Worm (Caenorhabditis elegans) whole organism, early embryonic: ENCODE results near the gene dpy-1.

Experiments used
- aly-1 ChIP-seq: sonication (generic microtip); optimal IDR thresholded peaks from 2 replicates; lab custom pipeline; 2016; ENCODE audit warnings: missing genetic modification characterization, missing compliant biosample characterization
- ama-1 ChIP-seq: fragments of 150-350 bp; optimal IDR thresholded peaks from 2 replicates; lab custom pipeline; 2014
- ceh-13 ChIP-seq: fragments of 200-800 bp; sonication (Bioruptor generic); optimal IDR thresholded peaks from 2 replicates; lab custom pipeline; 2018; ENCODE audit warnings: mild to moderate bottlenecking, missing genetic modification characterization, missing compliant biosample characterization
- flt-1 ChIP-seq: fragments of 200-800 bp; sonication (Bioruptor generic); IDR thresholded peaks from 2 replicates; pipeline ENCODE4 v1.3.6; 2022; ENCODE audit warnings: missing genetic modification characterization, missing compliant biosample characterization
- hnd-1 ChIP-seq: sonication (generic microtip); optimal IDR thresholded peaks from 2 replicates; lab custom pipeline; 2016; ENCODE audit warnings: missing genetic modification characterization, missing compliant biosample characterization
- tbx-37 ChIP-seq: fragments of 200-800 bp; sonication (Bioruptor generic); conservative IDR thresholded peaks from 2 replicates; pipeline ENCODE4 v1.3.6; 2022; ENCODE audit warnings: missing genetic modification reagents, missing genetic modification characterization, missing compliant biosample characterization
- tra-4 ChIP-seq: sonication (generic microtip); optimal IDR thresholded peaks from 2 replicates; lab custom pipeline; 2017; ENCODE audit warnings: missing genetic modification characterization, missing compliant biosample characterization

- no peak for TF ChIP-seq tra-4 (tag; lab: Kevin White, UChicago)
- no peak for TF ChIP-seq ceh-13 (GFP tag; lab: Kevin White, UChicago)
- no peak for TF ChIP-seq ama-1 (lab: Kevin White, UChicago)
- TF ChIP-seq flt-1 (GFP tag; lab: Robert Waterston, UW), result no peak
- no peak for TF ChIP-seq tbx-37 (GFP tag; lab: Robert Waterston, UW)
- no peak for TF ChIP-seq aly-1 (tag; lab: Kevin White, UChicago)
- TF ChIP-seq hnd-1 (tag; lab: Kevin White, UChicago), result no peak
These were observed 5.6 kb upstream of the dpy-1 start for ce11 chrIII:2053433-2053832.
